Fruit fly (Drosophila melanogaster) Kc167 (cell line): Measurements from ENCODE around the gene CG43248.

ENCODE experiments used
- Myc ChIP-seq: fragments of >200 bp; optimal IDR thresholded peaks from 2 replicates; lab custom pipeline; 2017; ENCODE audit warnings: missing external identifiers
- Sin3A ChIP-seq: fragments of >200 bp; optimal IDR thresholded peaks from 2 replicates; lab custom pipeline; 2018; ENCODE audit warnings: missing external identifiers
- h ChIP-seq: fragments of >200 bp; optimal IDR thresholded peaks from 3 replicates; lab custom pipeline; 2018; ENCODE audit warnings: missing external identifiers
- insv ChIP-seq: fragments of >200 bp; optimal IDR thresholded peaks from 3 replicates; lab custom pipeline; 2018; ENCODE audit warnings: missing external identifiers
- psq ChIP-seq: fragments of >200 bp; optimal IDR thresholded peaks from 2 replicates; lab custom pipeline; 2017; ENCODE audit warnings: missing external identifiers
- ttk ChIP-seq: sonication (Bioruptor generic); optimal IDR thresholded peaks from 2 replicates; lab custom pipeline; 2017; ENCODE audit warnings: missing external identifiers

Gene CG43248

dm6 chr3L:15553993-15554644, 22.8 kb upstream of the CG43248 start, which contains the start of gene AGO2:
Gene AGO2 (plus strand): TSS chr3L:15554113.
- TF ChIP-seq ttk (lab: Kevin White, UChicago) (no peak), insv (no peak), h (lab: Kevin White, UChicago) (no peak), psq (lab: Kevin White, UChicago) (no peak), Sin3A (lab: Kevin White, UChicago) (no peak), Myc (no peak)

- TF ChIP-seq insv (no peak), Myc (no peak), Sin3A (lab: Kevin White, UChicago) (no peak), psq (lab: Kevin White, UChicago) (no peak), ttk (lab: Kevin White, UChicago) (no peak), h (lab: Kevin White, UChicago) (no peak)
These were observed 17.6 kb upstream of the CG43248 start for dm6 chr3L:15548843-15549242.

- TF ChIP-seq insv (no peak), ttk (lab: Kevin White, UChicago) (no peak), Sin3A (lab: Kevin White, UChicago) (no peak), psq (lab: Kevin White, UChicago) (no peak), Myc (no peak), h (lab: Kevin White, UChicago) (no peak)
These were observed 16.0 kb upstream of the CG43248 start for dm6 chr3L:15547187-15547790.

dm6 chr3L:15544455-15545415, 13.5 kb upstream of the CG43248 start:
- TF ChIP-seq insv, result no peak
- TF ChIP-seq psq (lab: Kevin White, UChicago), result no peak
- no peak for TF ChIP-seq Sin3A (lab: Kevin White, UChicago)
- TF ChIP-seq ttk (lab: Kevin White, UChicago), result no peak
- no peak for TF ChIP-seq Myc
- TF ChIP-seq h (lab: Kevin White, UChicago), result no peak

dm6 chr3L:15543467-15543866, 12.2 kb upstream of the CG43248 start:
- no peak for TF ChIP-seq h (lab: Kevin White, UChicago)
- TF ChIP-seq psq (lab: Kevin White, UChicago), result no peak
- TF ChIP-seq ttk (lab: Kevin White, UChicago), result no peak

- no peak for TF ChIP-seq insv
- no peak for TF ChIP-seq psq (lab: Kevin White, UChicago)
- no peak for TF ChIP-seq Sin3A (lab: Kevin White, UChicago)
- no peak for TF ChIP-seq Myc
- no peak for TF ChIP-seq h (lab: Kevin White, UChicago)
- TF ChIP-seq ttk (lab: Kevin White, UChicago), result no peak
These were observed 11.8 kb upstream of the CG43248 start for dm6 chr3L:15543049-15543448.

dm6 chr3L:15541281-15541680, 10.0 kb upstream of the CG43248 start:
- no peak for TF ChIP-seq insv
- no peak for TF ChIP-seq h (lab: Kevin White, UChicago)
- no peak for TF ChIP-seq Myc
- no peak for TF ChIP-seq ttk (lab: Kevin White, UChicago)
- TF ChIP-seq psq (lab: Kevin White, UChicago), result no peak
- no peak for TF ChIP-seq Sin3A (lab: Kevin White, UChicago)

dm6 chr3L:15540682-15541081, 9.4 kb upstream of the CG43248 start:
- TF ChIP-seq Myc (no peak), Sin3A (lab: Kevin White, UChicago) (no peak), ttk (lab: Kevin White, UChicago) (no peak), h (lab: Kevin White, UChicago) (no peak)

- TF ChIP-seq Myc (no peak), ttk (lab: Kevin White, UChicago) (no peak), h (lab: Kevin White, UChicago) (no peak), psq (lab: Kevin White, UChicago) (no peak)
These were observed 8.7 kb upstream of the CG43248 start for dm6 chr3L:15539903-15540409.

- TF ChIP-seq Myc (no peak), ttk (lab: Kevin White, UChicago) (no peak), h (lab: Kevin White, UChicago) (no peak), insv (no peak), psq (lab: Kevin White, UChicago) (no peak), Sin3A (lab: Kevin White, UChicago) (no peak)
These were observed 7.6 kb upstream of the CG43248 start for dm6 chr3L:15538582-15539490.
